Fruit fly (Drosophila melanogaster) whole organism: Measurements from ENCODE around the gene CG44044.

ENCODE experiments used
- CG8478 ChIP-seq: fragments of >200 bp; optimal IDR thresholded peaks from 2 replicates; lab custom pipeline; 2018; ENCODE audit warnings: inconsistent platforms
- Dll ChIP-seq: fragments of >200 bp; optimal IDR thresholded peaks from 2 replicates; lab custom pipeline; 2017
- EcR ChIP-seq, 2 experiments: fragments of >200 bp; optimal IDR thresholded peaks; 2 replicates each; lab custom pipeline; 2017; ENCODE audit warnings: missing biosample characterization in 2 of 2, missing genetic modification characterization in 2 of 2, missing genetic modification reagents in 2 of 2
- pan ChIP-seq: fragments of >200 bp; optimal IDR thresholded peaks from 2 replicates; lab custom pipeline; 2017
- psq ChIP-seq: fragments of >200 bp; optimal IDR thresholded peaks from 2 replicates; lab custom pipeline; 2017
- usp ChIP-seq: fragments of >200 bp; optimal IDR thresholded peaks from 2 replicates; lab custom pipeline; 2017; ENCODE audit warnings: missing biosample characterization, missing genetic modification characterization, mixed read lengths

DNA sequence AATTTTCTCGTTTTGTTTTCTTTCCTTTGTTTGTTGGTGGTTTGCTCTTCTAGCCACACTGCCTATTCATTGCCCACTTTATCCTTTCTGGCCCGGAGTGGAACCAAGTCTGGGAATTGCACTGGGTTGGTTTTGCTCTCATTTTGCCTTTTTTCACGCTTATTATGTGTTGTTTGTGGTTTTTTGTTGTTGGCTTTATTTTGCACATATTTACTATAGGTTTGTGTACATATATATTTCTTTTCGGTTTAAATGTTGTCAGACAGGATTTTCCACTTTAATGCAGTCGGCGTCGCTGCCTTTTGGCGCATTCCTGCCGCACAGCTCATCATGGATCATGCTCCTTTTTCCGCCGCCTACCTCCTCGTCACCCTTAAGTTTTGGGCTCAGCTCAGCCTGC is 12.7 kb downstream of the CG44044 start:
- TF ChIP-seq psq (lab: Kevin White, UChicago) (no peak), pan (lab: Kevin White, UChicago) (no peak), CG8478 (no peak), usp (GFP tag; lab: Kevin White, UChicago) (no peak), Dll (lab: Kevin White, UChicago) (no peak), EcR (GFP tag; optimal IDR thresholded peaks at IDR 0.05; lab: Kevin White, UChicago) (no peak)
